Fruit fly (Drosophila melanogaster) whole organism, prepupa: ENCODE measurements around the gene CG8219.

Source experiments
- Blimp-1 ChIP-seq: fragments of 200-800 bp; sonication (Bioruptor generic); optimal IDR thresholded peaks from 3 replicates; lab custom pipeline; 2017; ENCODE audit warnings: missing biosample characterization, missing genetic modification characterization, mild to moderate bottlenecking, moderate library complexity, missing genetic modification reagents
- CG10631 ChIP-seq: fragments of 200-800 bp; sonication (Bioruptor generic); optimal IDR thresholded peaks from 2 replicates; lab custom pipeline; 2016; ENCODE audit warnings: missing biosample characterization, missing genetic modification characterization
- CG11762 ChIP-seq: fragments of 200-800 bp; sonication (Bioruptor generic); optimal IDR thresholded peaks from 3 replicates; lab custom pipeline; 2016; ENCODE audit warnings: missing biosample characterization, missing genetic modification characterization; ENCODE audit not compliant: insufficient read depth
- CG11902 ChIP-seq: fragments of 200-800 bp; sonication (Bioruptor generic); optimal IDR thresholded peaks from 3 replicates; lab custom pipeline; 2016; ENCODE audit warnings: missing biosample characterization, missing genetic modification characterization
- CG15336 ChIP-seq: fragments of 200-800 bp; sonication (Bioruptor generic); IDR thresholded peaks from 2 replicates; pipeline ENCODE4 v1.3.6; 2022; ENCODE audit warnings: missing biosample characterization, missing genetic modification characterization
- CG1621 ChIP-seq: fragments of 200-800 bp; sonication (Bioruptor generic); optimal IDR thresholded peaks from 3 replicates; lab custom pipeline; 2018; ENCODE audit warnings: missing biosample characterization, mild to moderate bottlenecking, missing genetic modification characterization
- CG16779 ChIP-seq: fragments of 200-800 bp; sonication (Bioruptor generic); optimal IDR thresholded peaks from 3 replicates; lab custom pipeline; 2017; ENCODE audit warnings: missing biosample characterization, mild to moderate bottlenecking, missing genetic modification characterization
- CG3032 ChIP-seq: fragments of 200-800 bp; optimal IDR thresholded peaks from 2 replicates; lab custom pipeline; 2019; ENCODE audit warnings: missing biosample characterization, mild to moderate bottlenecking, missing genetic modification characterization, moderate library complexity
- CG31627 ChIP-seq: fragments of 200-800 bp; sonication (Bioruptor generic); optimal IDR thresholded peaks from 3 replicates; lab custom pipeline; 2016; ENCODE audit warnings: missing biosample characterization, missing genetic modification characterization
- CG32006 ChIP-seq: fragments of 200-800 bp; sonication (Bioruptor generic); optimal IDR thresholded peaks from 3 replicates; lab custom pipeline; 2017; ENCODE audit warnings: missing biosample characterization, mild to moderate bottlenecking, missing genetic modification characterization
- CG34406 ChIP-seq: fragments of 200-800 bp; sonication (Bioruptor generic); optimal IDR thresholded peaks from 3 replicates; lab custom pipeline; 2016; ENCODE audit warnings: missing biosample characterization, missing genetic modification characterization
- CG3919 ChIP-seq: fragments of 200-800 bp; sonication (Bioruptor generic); optimal IDR thresholded peaks from 3 replicates; lab custom pipeline; 2016; ENCODE audit warnings: missing biosample characterization, missing genetic modification characterization
- CG4318 ChIP-seq: fragments of 200-800 bp; sonication (Bioruptor generic); optimal IDR thresholded peaks from 3 replicates; lab custom pipeline; 2017; ENCODE audit warnings: missing biosample characterization, mild to moderate bottlenecking, missing genetic modification characterization
- CG6163 ChIP-seq: fragments of 200-800 bp; sonication (Bioruptor generic); IDR thresholded peaks from 3 replicates; pipeline ENCODE4 v1.3.6; 2022; ENCODE audit warnings: missing biosample characterization, missing genetic modification characterization
- CG6276 ChIP-seq: fragments of 200-800 bp; sonication (Bioruptor generic); optimal IDR thresholded peaks from 2 replicates; lab custom pipeline; 2017; ENCODE audit warnings: missing biosample characterization, mild to moderate bottlenecking, missing genetic modification characterization
- CG6792 ChIP-seq: fragments of 200-800 bp; sonication (Bioruptor generic); optimal IDR thresholded peaks from 3 replicates; lab custom pipeline; 2016; ENCODE audit warnings: missing biosample characterization, missing genetic modification characterization
- CG6808 ChIP-seq: fragments of 200-800 bp; sonication (Bioruptor generic); optimal IDR thresholded peaks from 3 replicates; lab custom pipeline; 2017; ENCODE audit warnings: missing biosample characterization, missing genetic modification characterization, mild to moderate bottlenecking, moderate library complexity, missing genetic modification reagents
- CG7368 ChIP-seq: fragments of 200-800 bp; sonication (Bioruptor generic); optimal IDR thresholded peaks from 3 replicates; lab custom pipeline; 2016; ENCODE audit warnings: missing biosample characterization, missing genetic modification characterization
- CG8119 ChIP-seq: fragments of 200-800 bp; sonication (Bioruptor generic); IDR thresholded peaks from 3 replicates; pipeline ENCODE4 v1.3.6; 2022; ENCODE audit warnings: missing biosample characterization, missing genetic modification characterization
- CG8319 ChIP-seq: fragments of 200-800 bp; sonication (Bioruptor generic); optimal IDR thresholded peaks from 3 replicates; lab custom pipeline; 2016; ENCODE audit warnings: missing biosample characterization, missing genetic modification characterization
- CG8632 ChIP-seq: fragments of 200-800 bp; sonication (Bioruptor generic); optimal IDR thresholded peaks from 3 replicates; lab custom pipeline; 2016; ENCODE audit warnings: missing biosample characterization, missing genetic modification characterization
- CG9139 ChIP-seq: fragments of 200-800 bp; sonication (Bioruptor generic); optimal IDR thresholded peaks from 3 replicates; lab custom pipeline; 2017; ENCODE audit warnings: missing biosample characterization, mild to moderate bottlenecking, missing genetic modification characterization
- Eip75B ChIP-seq: fragments of 200-800 bp; sonication (Bioruptor generic); optimal IDR thresholded peaks from 3 replicates; lab custom pipeline; 2016; ENCODE audit warnings: missing biosample characterization, missing genetic modification characterization
- Eip78C ChIP-seq: fragments of 200-800 bp; sonication (Bioruptor generic); peaks from one replicate; lab custom pipeline; 2016; ENCODE audit warnings: missing biosample characterization, missing genetic modification characterization
- Eip93F ChIP-seq: fragments of 200-800 bp; sonication (Bioruptor generic); optimal IDR thresholded peaks from 2 replicates; lab custom pipeline; 2016; ENCODE audit warnings: missing biosample characterization, mild to moderate bottlenecking, missing genetic modification characterization
- Ets96B ChIP-seq: fragments of 200-800 bp; optimal IDR thresholded peaks from 2 replicates; lab custom pipeline; 2019; ENCODE audit warnings: missing biosample characterization, mild to moderate bottlenecking, missing genetic modification characterization, moderate library complexity
- Hr39 ChIP-seq: fragments of 200-800 bp; sonication (Bioruptor generic); optimal IDR thresholded peaks from 2 replicates; lab custom pipeline; 2016; ENCODE audit warnings: missing biosample characterization, missing genetic modification characterization
- Hr4 ChIP-seq: fragments of 200-800 bp; sonication (Bioruptor generic); optimal IDR thresholded peaks from 3 replicates; lab custom pipeline; 2016; ENCODE audit warnings: missing biosample characterization, missing genetic modification characterization
- Lpt ChIP-seq: fragments of 200-800 bp; sonication (Bioruptor generic); optimal IDR thresholded peaks from 3 replicates; lab custom pipeline; 2016; ENCODE audit warnings: missing biosample characterization, missing genetic modification characterization
- Met ChIP-seq: fragments of 200-800 bp; sonication (Bioruptor generic); optimal IDR thresholded peaks from 3 replicates; lab custom pipeline; 2016; ENCODE audit warnings: missing biosample characterization, missing genetic modification characterization
- OdsH ChIP-seq: fragments of 200-800 bp; sonication (Bioruptor generic); optimal IDR thresholded peaks from 3 replicates; lab custom pipeline; 2016; ENCODE audit warnings: missing biosample characterization, missing genetic modification characterization
- Sox102F ChIP-seq: fragments of 200-800 bp; sonication (Bioruptor generic); optimal IDR thresholded peaks from 2 replicates; lab custom pipeline; 2016; ENCODE audit warnings: missing biosample characterization, mild to moderate bottlenecking, missing genetic modification characterization
- Sox14 ChIP-seq: fragments of 200-800 bp; sonication (Bioruptor generic); optimal IDR thresholded peaks from 3 replicates; lab custom pipeline; 2016; ENCODE audit warnings: missing biosample characterization, missing genetic modification characterization
- Sox15 ChIP-seq: fragments of 200-800 bp; sonication (Bioruptor generic); optimal IDR thresholded peaks from 3 replicates; lab custom pipeline; 2016; ENCODE audit warnings: missing biosample characterization, missing genetic modification characterization
- acj6 ChIP-seq: fragments of 200-800 bp; sonication (Bioruptor generic); optimal IDR thresholded peaks from 3 replicates; lab custom pipeline; 2016; ENCODE audit warnings: missing biosample characterization, missing genetic modification characterization
- cyc ChIP-seq: fragments of 200-800 bp; sonication (Bioruptor generic); optimal IDR thresholded peaks from 3 replicates; lab custom pipeline; 2016; ENCODE audit warnings: missing biosample characterization, missing genetic modification characterization
- dsx ChIP-seq: fragments of 200-800 bp; optimal IDR thresholded peaks from 3 replicates; lab custom pipeline; 2019; ENCODE audit warnings: missing biosample characterization, mild to moderate bottlenecking, missing genetic modification characterization, moderate library complexity; ENCODE audit not compliant: poor library complexity, severe bottlenecking
- eg ChIP-seq: fragments of 200-800 bp; sonication (Bioruptor generic); IDR thresholded peaks from 3 replicates; pipeline ENCODE4 v1.3.6; 2022; ENCODE audit warnings: missing biosample characterization, missing genetic modification characterization
- esn ChIP-seq: fragments of 200-800 bp; sonication (Bioruptor generic); optimal IDR thresholded peaks from 2 replicates; lab custom pipeline; 2016; ENCODE audit warnings: missing biosample characterization, mild to moderate bottlenecking, missing genetic modification characterization, moderate library complexity
- fd59A ChIP-seq: fragments of 200-800 bp; sonication (Bioruptor generic); optimal IDR thresholded peaks from 2 replicates; lab custom pipeline; 2017; ENCODE audit warnings: missing biosample characterization, mild to moderate bottlenecking, missing genetic modification characterization, missing genetic modification reagents
- fkh ChIP-seq: fragments of 200-800 bp; sonication (Bioruptor generic); optimal IDR thresholded peaks from 3 replicates; lab custom pipeline; 2017; ENCODE audit warnings: missing biosample characterization, mild to moderate bottlenecking, missing genetic modification characterization, moderate library complexity
- pdm3 ChIP-seq: fragments of 200-800 bp; sonication (Bioruptor generic); optimal IDR thresholded peaks from 3 replicates; lab custom pipeline; 2016; ENCODE audit warnings: missing biosample characterization, missing genetic modification characterization
- salr ChIP-seq, 2 experiments: fragments of 200-800 bp; sonication (Bioruptor generic); optimal IDR thresholded peaks; 3 replicates each; lab custom pipeline; 2016 to 2018; ENCODE audit warnings: missing biosample characterization in 2 of 2, missing genetic modification characterization in 2 of 2, mild to moderate bottlenecking in 1 of 2
- topi ChIP-seq: fragments of 200-800 bp; sonication (Bioruptor generic); optimal IDR thresholded peaks from 3 replicates; lab custom pipeline; 2016; ENCODE audit warnings: missing biosample characterization, missing genetic modification characterization
- vri ChIP-seq: fragments of 200-800 bp; sonication (Bioruptor generic); optimal IDR thresholded peaks from 3 replicates; lab custom pipeline; 2016; ENCODE audit warnings: missing biosample characterization, mild to moderate bottlenecking, missing genetic modification characterization

The CG8219 gene

dm6 chr3L:6184884-6185438, 15.3 kb upstream of the CG8219 start, which contains the start of the genes D19B and CG43293 (continued):
- TF ChIP-seq salr (GFP tag; optimal IDR thresholded peaks at IDR 0.05; lab: Kevin White, UChicago) (peak; percentile 76 to 80), CG10631 (GFP tag; lab: Kevin White, UChicago) (peak; percentile 88), CG34406 (GFP tag; lab: Kevin White, UChicago) (peak; percentile 83), CG9139 (peak; percentile 69), CG6163 (peak; percentile 91), Eip75B (GFP tag; lab: Kevin White, UChicago) (peak; percentile 88), Blimp-1 (GFP tag; lab: Kevin White, UChicago) (no peak), CG6808 (peak; percentile 76), OdsH (GFP tag; lab: Kevin White, UChicago) (peak; percentile 91), dsx (GFP tag; lab: Kevin White, UChicago) (peak; percentile 77), vri (no peak), CG8319 (GFP tag; lab: Kevin White, UChicago) (peak; percentile 77), cyc (GFP tag; lab: Kevin White, UChicago) (peak; percentile 84), Ets96B (tag; lab: Kevin White, UChicago) (peak; percentile 83)

dm6 chr3L:6188995-6189927, 11.0 kb upstream of the CG8219 start, which contains the start of the genes D19A and CG7386:
TSS of gene D19A (minus strand) at chr3L:6189123.
TSS of gene CG7386 (plus strand) at chr3L:6189745.
- TF ChIP-seq CG8319 (GFP tag; lab: Kevin White, UChicago) (no peak), Sox15 (GFP tag; lab: Kevin White, UChicago) (peak; percentile 20), Lpt (GFP tag; lab: Kevin White, UChicago) (peak; percentile 10), CG6808 (no peak), CG6792 (GFP tag; lab: Kevin White, UChicago) (peak; percentile 34), fd59A (peak; percentile 1), fkh (peak; percentile 89), CG3919 (peak; percentile 48), Eip78C (GFP tag; lab: Kevin White, UChicago) (peak; percentile 61), CG6276 (GFP tag; lab: Kevin White, UChicago) (no peak), CG11762 (peak; percentile 25), CG32006 (peak; percentile 56), Ets96B (tag; lab: Kevin White, UChicago) (peak; percentile 11), CG11902 (GFP tag; lab: Kevin White, UChicago) (peak; percentile 26), esn (GFP tag; lab: Kevin White, UChicago) (peak; percentile 67), CG8632 (GFP tag; lab: Kevin White, UChicago) (peak; percentile 32), topi (GFP tag; lab: Kevin White, UChicago) (peak; percentile 50), salr (GFP tag; optimal IDR thresholded peaks at IDR 0.05; lab: Kevin White, UChicago) (peak in 1 of 2 experiments; percentile 40), CG31627 (GFP tag; lab: Kevin White, UChicago) (peak; percentile 69), OdsH (GFP tag; lab: Kevin White, UChicago) (peak; percentile 37), CG4318 (GFP tag; lab: Kevin White, UChicago) (no peak), pdm3 (GFP tag; lab: Kevin White, UChicago) (peak; percentile 69), vri (no peak), CG8119 (GFP tag; lab: Robert Waterston, UW) (peak; percentile 25; the same call in 1 of the 3 replicates), Met (GFP tag; lab: Kevin White, UChicago) (peak; percentile 59), CG1621 (tag; lab: Kevin White, UChicago) (peak; percentile 21), CG7368 (GFP tag; lab: Kevin White, UChicago) (no peak), Blimp-1 (GFP tag; lab: Kevin White, UChicago) (no peak), CG34406 (GFP tag; lab: Kevin White, UChicago) (peak; percentile 38), CG16779 (tag; lab: Kevin White, UChicago) (no peak), eg (GFP tag; lab: Robert Waterston, UW) (peak; percentile 53; the same call in 2 of the 3 replicates), Eip93F (GFP tag; lab: Kevin White, UChicago) (no peak), Hr4 (GFP tag; lab: Kevin White, UChicago) (peak; percentile 49), dsx (GFP tag; lab: Kevin White, UChicago) (peak; percentile 19), Sox14 (GFP tag; lab: Kevin White, UChicago) (peak; percentile 50), acj6 (GFP tag; lab: Kevin White, UChicago) (peak; percentile 42), Sox102F (GFP tag; lab: Kevin White, UChicago) (no peak), CG15336 (GFP tag; lab: Robert Waterston, UW) (peak; percentile 50), Hr39 (peak; percentile 71), CG3032 (tag; lab: Kevin White, UChicago) (peak; percentile 42), cyc (GFP tag; lab: Kevin White, UChicago) (peak; percentile 46)
